Worm (Caenorhabditis elegans) whole organism, L4/young adult: ENCODE data around the gene sax-2.

Source experiments
- W03F9.2 ChIP-seq: fragments of 150-350 bp; optimal IDR thresholded peaks from 2 replicates; lab custom pipeline; 2014; ENCODE audit warnings: missing biosample characterization, missing genetic modification characterization
- dao-5 ChIP-seq: sonication (generic microtip); optimal IDR thresholded peaks from 2 replicates; lab custom pipeline; 2016; ENCODE audit warnings: missing genotype, missing genetic modification characterization, moderate library complexity, missing compliant biosample characterization
- him-1 ChIP-seq: sonication (generic microtip); optimal IDR thresholded peaks from 2 replicates; lab custom pipeline; 2016; ENCODE audit warnings: missing genotype, missing genetic modification reagents, missing genetic modification characterization, missing compliant biosample characterization

- no peak for TF ChIP-seq him-1 (tag; lab: Kevin White, UChicago)
- no peak for TF ChIP-seq dao-5
- no peak for TF ChIP-seq W03F9.2
Measured at ce11 chrIII:5137099-5137498, 27.6 kb downstream of the sax-2 start.
